Fruit fly (Drosophila melanogaster): ENCODE results near the gene Sbat.

Sbat gene

DNA sequence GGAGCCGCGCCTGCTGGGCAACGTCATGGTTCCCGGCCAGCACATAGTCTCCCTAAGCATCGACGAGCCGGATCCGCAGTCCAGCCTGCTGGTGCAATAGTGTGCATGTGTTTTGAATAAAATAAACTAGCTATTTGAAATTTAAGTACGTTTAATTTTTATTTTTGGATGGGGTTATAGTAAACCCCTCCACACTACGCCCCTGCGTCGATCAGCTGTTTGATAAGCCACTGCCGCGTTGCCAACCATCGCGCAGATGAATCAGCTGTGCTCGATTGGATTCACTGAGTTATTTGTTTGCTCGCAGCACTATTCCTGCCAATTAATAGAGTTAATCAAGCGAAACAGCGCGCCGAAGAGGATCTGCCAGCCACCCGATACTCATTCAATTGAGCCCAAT, 715 bp downstream of the Sbat start, which contains the start of gene RabGGTb (continued):
- TF ChIP-seq NfI (GFP tag; optimal IDR thresholded peaks at IDR 0.05) (peak; percentile 50), CG9215 (GFP tag; IDR thresholded peaks at IDR 0.05) (peak; percentile 64)

DNA sequence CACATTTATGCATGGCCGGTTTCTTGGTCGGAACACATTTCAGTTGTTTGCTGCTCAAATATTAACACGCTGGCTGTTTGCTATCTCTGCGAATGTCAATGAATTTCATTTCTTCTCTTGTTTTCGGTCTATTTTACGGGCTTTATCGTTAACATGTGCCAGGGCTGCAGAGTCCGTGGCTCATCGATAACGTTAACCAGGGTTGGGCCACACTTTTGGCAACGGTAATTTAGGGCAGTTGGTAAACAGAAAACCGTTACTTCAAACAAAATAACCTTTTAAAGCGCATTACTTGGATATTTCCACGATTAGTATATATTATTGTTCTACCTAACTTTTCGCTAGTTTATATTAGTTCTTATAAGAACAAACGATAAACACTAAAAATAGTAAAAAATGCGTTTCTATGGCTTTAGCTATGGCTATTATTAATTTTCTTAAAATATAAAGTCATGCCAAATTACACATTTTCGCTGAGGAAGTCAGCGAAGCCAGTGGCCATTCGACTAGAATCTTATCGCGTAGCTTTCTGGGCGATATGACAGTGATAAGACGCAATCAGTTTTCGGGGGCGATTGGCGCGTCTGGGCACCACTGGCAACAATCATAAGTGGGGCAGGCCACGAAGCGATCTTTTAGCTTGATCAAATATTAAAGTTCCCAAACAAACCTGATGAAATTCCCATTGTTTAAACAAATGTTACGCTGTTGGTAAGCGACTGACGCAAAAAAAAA, 5.0 kb downstream of the Sbat start:
- TF ChIP-seq GATAe (GFP tag; conservative IDR thresholded peaks at IDR 0.05) (peak; percentile 84), H2.0 (GFP tag; IDR thresholded peaks at IDR 0.05) (peak; percentile 48), oc (tag; optimal IDR thresholded peaks at IDR 0.05) (peak; percentile 43), fd96Cb (tag; optimal IDR thresholded peaks at IDR 0.05) (peak; percentile 14), CG14860 (GFP tag; IDR thresholded peaks at IDR 0.05; ENCODE audit: partially characterized antibody) (no peak), sima (GFP tag; optimal IDR thresholded peaks at IDR 0.05) (no peak), CG17829 (tag; optimal IDR thresholded peaks at IDR 0.05) (peak; percentile 49), odd (GFP tag; optimal IDR thresholded peaks at IDR 0.05) (peak; percentile 46), Trl (optimal IDR thresholded peaks at IDR 0.05) (no peak), Trl (GFP tag; optimal IDR thresholded peaks at IDR 0.05) (peak; percentile 43), vfl (GFP tag; optimal IDR thresholded peaks at IDR 0.05) (peak; percentile 31), phol (tag; optimal IDR thresholded peaks at IDR 0.05) (peak; percentile 48), CG12769 (tag; optimal IDR thresholded peaks at IDR 0.05) (peak; percentile 63), Fer1 (GFP tag; optimal IDR thresholded peaks at IDR 0.05) (peak; percentile 76), Usf (GFP tag; optimal IDR thresholded peaks at IDR 0.05) (no peak), Jarid2 (GFP tag; optimal IDR thresholded peaks at IDR 0.05) (peak; percentile 29), Ets65A (GFP tag) (peak; percentile 81), CG34224 (GFP tag; IDR thresholded peaks at IDR 0.05; ENCODE audit: partially characterized antibody) (no peak), ATbp (GFP tag; optimal IDR thresholded peaks at IDR 0.05) (peak; percentile 82), Fer2 (tag; optimal IDR thresholded peaks at IDR 0.05) (peak; percentile 13), HmgD (GFP tag; optimal IDR thresholded peaks at IDR 0.05) (no peak), CG11504 (tag; optimal IDR thresholded peaks at IDR 0.05) (peak; percentile 57), CG6254 (GFP tag; optimal IDR thresholded peaks at IDR 0.05) (no peak), aop (GFP tag; IDR thresholded peaks at IDR 0.05) (peak; percentile 16; the same call in 1 of the 2 replicates), ken (GFP tag; IDR thresholded peaks at IDR 0.05) (no peak), CG6765 (GFP tag; optimal IDR thresholded peaks at IDR 0.05) (peak; percentile 58), CG8388 (GFP tag; optimal IDR thresholded peaks at IDR 0.05) (peak; percentile 9), CG2116 (GFP tag; optimal IDR thresholded peaks at IDR 0.05) (peak; percentile 60), Rfx (GFP tag; IDR thresholded peaks at IDR 0.05) (peak; percentile 67), Bgb (GFP tag; IDR thresholded peaks at IDR 0.05; ENCODE audit: partially characterized antibody) (peak; percentile 46; the same call in 1 of the 2 replicates), HLH3B (GFP tag; IDR thresholded peaks at IDR 0.05) (peak; percentile 4; the same call in 1 of the 2 replicates), otp (GFP tag; IDR thresholded peaks at IDR 0.05) (peak; percentile 60; the same call in 1 of the 3 replicates), kay (GFP tag; optimal IDR thresholded peaks at IDR 0.05) (peak; percentile 46), CG3407 (GFP tag; optimal IDR thresholded peaks at IDR 0.05) (peak; percentile 62), wek (GFP tag; optimal IDR thresholded peaks at IDR 0.05) (peak; percentile 75), Hr3 (GFP tag; optimal IDR thresholded peaks at IDR 0.05) (peak; percentile 39), p53 (GFP tag; optimal IDR thresholded peaks at IDR 0.05) (no peak), Mrtf (GFP tag; IDR thresholded peaks at IDR 0.05) (0 out of 3 replicates have a peak, but pooled peaks have one; percentile 32), CG11398 (GFP tag; optimal IDR thresholded peaks at IDR 0.05) (peak; percentile 68), slbo (GFP tag; IDR thresholded peaks at IDR 0.05) (peak; percentile 67; the same call in 1 of the 2 replicates), CG7556 (GFP tag; optimal IDR thresholded peaks at IDR 0.05) (peak; percentile 46), fru (optimal IDR thresholded peaks at IDR 0.05) (no peak), CG18262 (tag; optimal IDR thresholded peaks at IDR 0.05) (peak; percentile 40), fu2 (GFP tag; optimal IDR thresholded peaks at IDR 0.05) (peak; percentile 18), pum (GFP tag; optimal IDR thresholded peaks at IDR 0.05) (peak; percentile 39), Ets97D (GFP tag; optimal IDR thresholded peaks at IDR 0.05) (peak; percentile 42)
